Worm (Caenorhabditis elegans) whole organism, early embryonic: Measurements from ENCODE around the gene gas-1.

Experiments
- B0310.2 ChIP-seq: sonication (generic microtip); optimal IDR thresholded peaks from 2 replicates; lab custom pipeline; 2016; ENCODE audit warnings: mild to moderate bottlenecking, missing genetic modification characterization, missing compliant biosample characterization
- F13C5.2 ChIP-seq: sonication (generic microtip); optimal IDR thresholded peaks from 2 replicates; lab custom pipeline; 2017; ENCODE audit warnings: mild to moderate bottlenecking, missing genetic modification characterization, inconsistent platforms, missing compliant biosample characterization
- aly-1 ChIP-seq: sonication (generic microtip); optimal IDR thresholded peaks from 2 replicates; lab custom pipeline; 2016; ENCODE audit warnings: missing genetic modification characterization, missing compliant biosample characterization
- ama-1 ChIP-seq: fragments of 150-350 bp; optimal IDR thresholded peaks from 2 replicates; lab custom pipeline; 2014
- ceh-13 ChIP-seq: fragments of 200-800 bp; sonication (Bioruptor generic); optimal IDR thresholded peaks from 2 replicates; lab custom pipeline; 2018; ENCODE audit warnings: mild to moderate bottlenecking, missing genetic modification characterization, missing compliant biosample characterization
- ceh-36 ChIP-seq: sonication (generic microtip); optimal IDR thresholded peaks from 2 replicates; lab custom pipeline; 2016; ENCODE audit warnings: missing genetic modification characterization, inconsistent platforms, missing compliant biosample characterization
- ets-7 ChIP-seq: sonication (generic microtip); optimal IDR thresholded peaks from 2 replicates; lab custom pipeline; 2016; ENCODE audit warnings: missing genotype, missing genetic modification characterization, missing compliant biosample characterization
- flt-1 ChIP-seq: fragments of 200-800 bp; sonication (Bioruptor generic); IDR thresholded peaks from 2 replicates; pipeline ENCODE4 v1.3.6; 2022; ENCODE audit warnings: missing genetic modification characterization, missing compliant biosample characterization
- hmbx-1 ChIP-seq: sonication (generic microtip); optimal IDR thresholded peaks from 2 replicates; lab custom pipeline; 2016; ENCODE audit warnings: mild to moderate bottlenecking, missing genetic modification characterization, missing compliant biosample characterization
- hmg-4 ChIP-seq: fragments of 200-800 bp; sonication (Bioruptor generic); optimal IDR thresholded peaks from 2 replicates; lab custom pipeline; 2018; ENCODE audit warnings: mild to moderate bottlenecking, missing genetic modification characterization, missing compliant biosample characterization
- hnd-1 ChIP-seq: sonication (generic microtip); optimal IDR thresholded peaks from 2 replicates; lab custom pipeline; 2016; ENCODE audit warnings: missing genetic modification characterization, missing compliant biosample characterization
- pes-1 ChIP-seq: fragments of 200-800 bp; sonication (Bioruptor generic); IDR thresholded peaks from 2 replicates; pipeline ENCODE4 v1.3.6; 2022; ENCODE audit warnings: missing genetic modification reagents, missing genetic modification characterization, missing compliant biosample characterization
- scrt-1 ChIP-seq: fragments of 200-800 bp; sonication (Bioruptor generic); IDR thresholded peaks from 2 replicates; pipeline ENCODE4 v1.3.6; 2022; ENCODE audit warnings: missing genetic modification characterization, missing compliant biosample characterization
- sea-1 ChIP-seq: fragments of 200-800 bp; sonication (Bioruptor generic); conservative IDR thresholded peaks from 2 replicates; pipeline ENCODE4 v1.3.6; 2022; ENCODE audit warnings: missing genetic modification characterization, missing compliant biosample characterization
- tbx-11 ChIP-seq: fragments of 200-800 bp; sonication (Bioruptor generic); IDR thresholded peaks from 2 replicates; pipeline ENCODE4 v1.3.6; 2022; ENCODE audit warnings: missing genetic modification characterization, missing compliant biosample characterization
- tbx-37 ChIP-seq: fragments of 200-800 bp; sonication (Bioruptor generic); conservative IDR thresholded peaks from 2 replicates; pipeline ENCODE4 v1.3.6; 2022; ENCODE audit warnings: missing genetic modification reagents, missing genetic modification characterization, missing compliant biosample characterization
- tra-4 ChIP-seq: sonication (generic microtip); optimal IDR thresholded peaks from 2 replicates; lab custom pipeline; 2017; ENCODE audit warnings: missing genetic modification characterization, missing compliant biosample characterization

Gene gas-1

ce11 chrX:15547896-15548295 is 42.3 kb downstream of the gas-1 start:
- TF ChIP-seq flt-1 (GFP tag; lab: Robert Waterston, UW) (no peak), B0310.2 (no peak), hmg-4 (GFP tag; lab: Kevin White, UChicago) (no peak), ets-7 (no peak), aly-1 (tag; lab: Kevin White, UChicago) (no peak), ceh-13 (GFP tag; lab: Kevin White, UChicago) (no peak), tbx-11 (no peak), tra-4 (tag; lab: Kevin White, UChicago) (no peak), ama-1 (lab: Kevin White, UChicago) (no peak), F13C5.2 (tag; lab: Kevin White, UChicago) (no peak)

- TF ChIP-seq ceh-13 (GFP tag; lab: Kevin White, UChicago) (no peak), ets-7 (no peak), hmbx-1 (no peak)
Observed at ce11 chrX:15546943-15547342, 43.3 kb downstream of the gas-1 start.

ce11 chrX:15545485-15545884 is 44.7 kb downstream of the gas-1 start:
- TF ChIP-seq scrt-1 (GFP tag; lab: Robert Waterston, UW) (no peak), ama-1 (lab: Kevin White, UChicago) (no peak), aly-1 (tag; lab: Kevin White, UChicago) (no peak), F13C5.2 (tag; lab: Kevin White, UChicago) (no peak), hmbx-1 (no peak), B0310.2 (no peak), tbx-37 (GFP tag; lab: Robert Waterston, UW) (no peak), tbx-11 (no peak), flt-1 (GFP tag; lab: Robert Waterston, UW) (no peak)

ce11 chrX:15544671-15545070 is 45.5 kb downstream of the gas-1 start:
- no peak for TF ChIP-seq aly-1 (tag; lab: Kevin White, UChicago)
- TF ChIP-seq ceh-13 (GFP tag; lab: Kevin White, UChicago), result no peak
- TF ChIP-seq tra-4 (tag; lab: Kevin White, UChicago), result no peak
- TF ChIP-seq ceh-36 (tag; lab: Kevin White, UChicago), result no peak
- no peak for TF ChIP-seq F13C5.2 (tag; lab: Kevin White, UChicago)

ce11 chrX:15541437-15541836 is 48.8 kb downstream of the gas-1 start:
- TF ChIP-seq hmg-4 (GFP tag; lab: Kevin White, UChicago) (no peak), ceh-36 (tag; lab: Kevin White, UChicago) (peak; percentile 10)

- no peak for TF ChIP-seq scrt-1 (GFP tag; lab: Robert Waterston, UW)
- TF ChIP-seq hnd-1 (tag; lab: Kevin White, UChicago), result no peak
- TF ChIP-seq tbx-37 (GFP tag; lab: Robert Waterston, UW), result no peak
- TF ChIP-seq ceh-36 (tag; lab: Kevin White, UChicago), result no peak
- no peak for TF ChIP-seq B0310.2
- no peak for TF ChIP-seq F13C5.2 (tag; lab: Kevin White, UChicago)
- TF ChIP-seq hmbx-1, result no peak
- no peak for TF ChIP-seq ets-7
- no peak for TF ChIP-seq sea-1 (GFP tag; lab: Robert Waterston, UW)
- TF ChIP-seq tbx-11, result no peak
- TF ChIP-seq ceh-13 (GFP tag; lab: Kevin White, UChicago), result no peak
- no peak for TF ChIP-seq aly-1 (tag; lab: Kevin White, UChicago)
- no peak for TF ChIP-seq pes-1
- no peak for TF ChIP-seq ama-1 (lab: Kevin White, UChicago)
- no peak for TF ChIP-seq hmg-4 (GFP tag; lab: Kevin White, UChicago)
- TF ChIP-seq flt-1 (GFP tag; lab: Robert Waterston, UW), result no peak
- TF ChIP-seq tra-4 (tag; lab: Kevin White, UChicago), result no peak
Observed at ce11 chrX:15539299-15539698, 50.9 kb downstream of the gas-1 start.

- TF ChIP-seq tbx-11, result no peak
- no peak for TF ChIP-seq flt-1 (GFP tag; lab: Robert Waterston, UW)
- no peak for TF ChIP-seq pes-1
- TF ChIP-seq ets-7, result no peak
- TF ChIP-seq tbx-37 (GFP tag; lab: Robert Waterston, UW), result no peak
- no peak for TF ChIP-seq hmg-4 (GFP tag; lab: Kevin White, UChicago)
- TF ChIP-seq sea-1 (GFP tag; lab: Robert Waterston, UW), result no peak
- TF ChIP-seq scrt-1 (GFP tag; lab: Robert Waterston, UW), result no peak
- TF ChIP-seq aly-1 (tag; lab: Kevin White, UChicago), result no peak
- TF ChIP-seq ceh-36 (tag; lab: Kevin White, UChicago), result no peak
- no peak for TF ChIP-seq tra-4 (tag; lab: Kevin White, UChicago)
- TF ChIP-seq ama-1 (lab: Kevin White, UChicago), result no peak
- no peak for TF ChIP-seq F13C5.2 (tag; lab: Kevin White, UChicago)
- no peak for TF ChIP-seq B0310.2
- no peak for TF ChIP-seq hmbx-1
- TF ChIP-seq hnd-1 (tag; lab: Kevin White, UChicago), result no peak
- no peak for TF ChIP-seq ceh-13 (GFP tag; lab: Kevin White, UChicago)
Observed at ce11 chrX:15537362-15537761, 52.8 kb downstream of the gas-1 start, which contains the start of the genes olrn-1 and C02C6.14. Gene olrn-1 (plus strand): TSS chrX:15537662. Gene C02C6.14 (plus strand): TSS chrX:15537665.
